Fruit fly (Drosophila melanogaster) whole organism, prepupa: Measurements from ENCODE around the gene CG14736.

Source experiments
- CG10669 ChIP-seq: fragments of 200-800 bp; sonication (Bioruptor generic); optimal IDR thresholded peaks from 3 replicates; lab custom pipeline; 2018; ENCODE audit warnings: missing biosample characterization, mild to moderate bottlenecking, missing genetic modification characterization, moderate library complexity
- CG11762 ChIP-seq: fragments of 200-800 bp; sonication (Bioruptor generic); optimal IDR thresholded peaks from 3 replicates; lab custom pipeline; 2016; ENCODE audit warnings: missing biosample characterization, missing genetic modification characterization; ENCODE audit not compliant: insufficient read depth
- CG11902 ChIP-seq: fragments of 200-800 bp; sonication (Bioruptor generic); optimal IDR thresholded peaks from 3 replicates; lab custom pipeline; 2016; ENCODE audit warnings: missing biosample characterization, missing genetic modification characterization
- CG1621 ChIP-seq: fragments of 200-800 bp; sonication (Bioruptor generic); optimal IDR thresholded peaks from 3 replicates; lab custom pipeline; 2018; ENCODE audit warnings: missing biosample characterization, mild to moderate bottlenecking, missing genetic modification characterization
- CG16779 ChIP-seq: fragments of 200-800 bp; sonication (Bioruptor generic); optimal IDR thresholded peaks from 3 replicates; lab custom pipeline; 2017; ENCODE audit warnings: missing biosample characterization, mild to moderate bottlenecking, missing genetic modification characterization
- CG3032 ChIP-seq: fragments of 200-800 bp; optimal IDR thresholded peaks from 2 replicates; lab custom pipeline; 2019; ENCODE audit warnings: missing biosample characterization, mild to moderate bottlenecking, missing genetic modification characterization, moderate library complexity
- CG31627 ChIP-seq: fragments of 200-800 bp; sonication (Bioruptor generic); optimal IDR thresholded peaks from 3 replicates; lab custom pipeline; 2016; ENCODE audit warnings: missing biosample characterization, missing genetic modification characterization
- CG32006 ChIP-seq: fragments of 200-800 bp; sonication (Bioruptor generic); optimal IDR thresholded peaks from 3 replicates; lab custom pipeline; 2017; ENCODE audit warnings: missing biosample characterization, mild to moderate bottlenecking, missing genetic modification characterization
- CG34406 ChIP-seq: fragments of 200-800 bp; sonication (Bioruptor generic); optimal IDR thresholded peaks from 3 replicates; lab custom pipeline; 2016; ENCODE audit warnings: missing biosample characterization, missing genetic modification characterization
- CG3919 ChIP-seq: fragments of 200-800 bp; sonication (Bioruptor generic); optimal IDR thresholded peaks from 3 replicates; lab custom pipeline; 2016; ENCODE audit warnings: missing biosample characterization, missing genetic modification characterization
- CG4318 ChIP-seq: fragments of 200-800 bp; sonication (Bioruptor generic); optimal IDR thresholded peaks from 3 replicates; lab custom pipeline; 2017; ENCODE audit warnings: missing biosample characterization, mild to moderate bottlenecking, missing genetic modification characterization
- CG6163 ChIP-seq: fragments of 200-800 bp; sonication (Bioruptor generic); IDR thresholded peaks from 3 replicates; pipeline ENCODE4 v1.3.6; 2022; ENCODE audit warnings: missing biosample characterization, missing genetic modification characterization
- CG7368 ChIP-seq: fragments of 200-800 bp; sonication (Bioruptor generic); optimal IDR thresholded peaks from 3 replicates; lab custom pipeline; 2016; ENCODE audit warnings: missing biosample characterization, missing genetic modification characterization
- Eip78C ChIP-seq: fragments of 200-800 bp; sonication (Bioruptor generic); peaks from one replicate; lab custom pipeline; 2016; ENCODE audit warnings: missing biosample characterization, missing genetic modification characterization
- Eip93F ChIP-seq: fragments of 200-800 bp; sonication (Bioruptor generic); optimal IDR thresholded peaks from 2 replicates; lab custom pipeline; 2016; ENCODE audit warnings: missing biosample characterization, mild to moderate bottlenecking, missing genetic modification characterization
- Ets96B ChIP-seq: fragments of 200-800 bp; optimal IDR thresholded peaks from 2 replicates; lab custom pipeline; 2019; ENCODE audit warnings: missing biosample characterization, mild to moderate bottlenecking, missing genetic modification characterization, moderate library complexity
- Gug ChIP-seq: fragments of 200-800 bp; sonication (Bioruptor generic); IDR thresholded peaks from 2 replicates; pipeline ENCODE4 v1.3.6; 2022; ENCODE audit warnings: missing biosample characterization, missing genetic modification characterization
- OdsH ChIP-seq: fragments of 200-800 bp; sonication (Bioruptor generic); optimal IDR thresholded peaks from 3 replicates; lab custom pipeline; 2016; ENCODE audit warnings: missing biosample characterization, missing genetic modification characterization
- Sox102F ChIP-seq: fragments of 200-800 bp; sonication (Bioruptor generic); optimal IDR thresholded peaks from 2 replicates; lab custom pipeline; 2016; ENCODE audit warnings: missing biosample characterization, mild to moderate bottlenecking, missing genetic modification characterization
- Sox14 ChIP-seq: fragments of 200-800 bp; sonication (Bioruptor generic); optimal IDR thresholded peaks from 3 replicates; lab custom pipeline; 2016; ENCODE audit warnings: missing biosample characterization, missing genetic modification characterization
- Sox15 ChIP-seq: fragments of 200-800 bp; sonication (Bioruptor generic); optimal IDR thresholded peaks from 3 replicates; lab custom pipeline; 2016; ENCODE audit warnings: missing biosample characterization, missing genetic modification characterization
- achi ChIP-seq: fragments of 200-800 bp; sonication (Bioruptor generic); optimal IDR thresholded peaks from 3 replicates; lab custom pipeline; 2016; ENCODE audit warnings: missing biosample characterization, missing genetic modification characterization
- dac ChIP-seq: fragments of 200-800 bp; sonication (Bioruptor generic); optimal IDR thresholded peaks from 2 replicates; lab custom pipeline; 2017; ENCODE audit warnings: missing biosample characterization, mild to moderate bottlenecking, missing genetic modification characterization
- dsx ChIP-seq: fragments of 200-800 bp; optimal IDR thresholded peaks from 3 replicates; lab custom pipeline; 2019; ENCODE audit warnings: missing biosample characterization, mild to moderate bottlenecking, missing genetic modification characterization, moderate library complexity; ENCODE audit not compliant: poor library complexity, severe bottlenecking
- eg ChIP-seq: fragments of 200-800 bp; sonication (Bioruptor generic); IDR thresholded peaks from 3 replicates; pipeline ENCODE4 v1.3.6; 2022; ENCODE audit warnings: missing biosample characterization, missing genetic modification characterization
- esn ChIP-seq: fragments of 200-800 bp; sonication (Bioruptor generic); optimal IDR thresholded peaks from 2 replicates; lab custom pipeline; 2016; ENCODE audit warnings: missing biosample characterization, mild to moderate bottlenecking, missing genetic modification characterization, moderate library complexity
- fd59A ChIP-seq: fragments of 200-800 bp; sonication (Bioruptor generic); optimal IDR thresholded peaks from 2 replicates; lab custom pipeline; 2017; ENCODE audit warnings: missing biosample characterization, mild to moderate bottlenecking, missing genetic modification characterization, missing genetic modification reagents
- lz ChIP-seq: fragments of 200-800 bp; sonication (Bioruptor generic); optimal IDR thresholded peaks from 3 replicates; lab custom pipeline; 2016; ENCODE audit warnings: missing biosample characterization, missing genetic modification characterization
- net ChIP-seq: fragments of 200-800 bp; sonication (Bioruptor generic); optimal IDR thresholded peaks from 3 replicates; lab custom pipeline; 2016; ENCODE audit warnings: missing biosample characterization, missing genetic modification characterization
- spab ChIP-seq: fragments of 200-800 bp; sonication (Bioruptor generic); optimal IDR thresholded peaks from 2 replicates; lab custom pipeline; 2017; ENCODE audit warnings: missing biosample characterization, mild to moderate bottlenecking, missing genetic modification characterization, missing genetic modification reagents
- ss ChIP-seq, 2 experiments: fragments of 200-800 bp; sonication (Bioruptor generic); optimal IDR thresholded peaks; 2 replicates in 1 of 2; 3 replicates in 1 of 2; lab custom pipeline; 2017 to 2018; ENCODE audit warnings: mild to moderate bottlenecking in 2 of 2, missing biosample characterization in 2 of 2, missing genetic modification characterization in 2 of 2, moderate library complexity in 1 of 2
- svp ChIP-seq: fragments of 200-800 bp; sonication (Bioruptor generic); peaks from one replicate; lab custom pipeline; 2016; ENCODE audit warnings: missing biosample characterization, missing genetic modification characterization
- vri ChIP-seq: fragments of 200-800 bp; sonication (Bioruptor generic); optimal IDR thresholded peaks from 3 replicates; lab custom pipeline; 2016; ENCODE audit warnings: missing biosample characterization, mild to moderate bottlenecking, missing genetic modification characterization

Gene CG14736

dm6 chr3R:12083537-12083936, 43.2 kb downstream of the CG14736 start (continued):
- TF ChIP-seq fd59A (GFP tag; lab: Kevin White, UChicago): no peak
- no peak for TF ChIP-seq ss (GFP tag; optimal IDR thresholded peaks at IDR 0.05; lab: Kevin White, UChicago)
- TF ChIP-seq Eip93F (GFP tag; lab: Kevin White, UChicago): no peak
- TF ChIP-seq CG4318: no peak
- TF ChIP-seq Sox14: no peak
- TF ChIP-seq OdsH (GFP tag; lab: Kevin White, UChicago): no peak
- TF ChIP-seq dsx (GFP tag; lab: Kevin White, UChicago): no peak
- TF ChIP-seq CG3919: no peak
- no peak for TF ChIP-seq CG32006 (GFP tag; lab: Kevin White, UChicago)
- TF ChIP-seq eg (GFP tag; lab: Robert Waterston, UW): no peak
- peak; percentile 4 for TF ChIP-seq net (GFP tag; lab: Kevin White, UChicago)
- no peak for TF ChIP-seq CG1621 (tag; lab: Kevin White, UChicago)
- peak; percentile 55 for TF ChIP-seq Eip78C
- no peak for TF ChIP-seq vri (GFP tag; lab: Kevin White, UChicago)
- TF ChIP-seq spab (GFP tag; lab: Kevin White, UChicago): no peak
- peak; percentile 33 for TF ChIP-seq esn (GFP tag; lab: Kevin White, UChicago)
- TF ChIP-seq CG3032 (tag; lab: Kevin White, UChicago): no peak
- peak; percentile 22 for TF ChIP-seq Sox102F (GFP tag; lab: Kevin White, UChicago)
- peak; percentile 9 for TF ChIP-seq CG34406 (GFP tag; lab: Kevin White, UChicago)
- TF ChIP-seq CG6163 (GFP tag; lab: Robert Waterston, UW): no peak
- peak; percentile 15 for TF ChIP-seq lz (GFP tag; lab: Kevin White, UChicago)
- TF ChIP-seq achi (GFP tag; lab: Kevin White, UChicago): no peak
- no peak for TF ChIP-seq CG11902 (GFP tag; lab: Kevin White, UChicago)
- TF ChIP-seq Gug (GFP tag; lab: Robert Waterston, UW): no peak

- TF ChIP-seq CG32006 (GFP tag; lab: Kevin White, UChicago): no peak
- no peak for TF ChIP-seq Eip93F (GFP tag; lab: Kevin White, UChicago)
- TF ChIP-seq Ets96B: no peak
- no peak for TF ChIP-seq Sox15
- TF ChIP-seq CG7368: no peak
- no peak for TF ChIP-seq CG31627 (GFP tag; lab: Kevin White, UChicago)
- no peak for TF ChIP-seq CG10669 (GFP tag; lab: Kevin White, UChicago)
- no peak for TF ChIP-seq dac (GFP tag; lab: Kevin White, UChicago)
- no peak for TF ChIP-seq spab (GFP tag; lab: Kevin White, UChicago)
- no peak for TF ChIP-seq CG16779 (tag; lab: Kevin White, UChicago)
- no peak for TF ChIP-seq CG34406 (GFP tag; lab: Kevin White, UChicago)
- TF ChIP-seq Sox102F (GFP tag; lab: Kevin White, UChicago): no peak
- no peak for TF ChIP-seq CG11762 (GFP tag; lab: Kevin White, UChicago)
- TF ChIP-seq Gug (GFP tag; lab: Robert Waterston, UW): no peak
- no peak for TF ChIP-seq svp (GFP tag; lab: Kevin White, UChicago)
- no peak for TF ChIP-seq net (GFP tag; lab: Kevin White, UChicago)
Observed at dm6 chr3R:12090549-12090948, 50.2 kb downstream of the CG14736 start, which contains the start of gene ATP8B. TSS of gene ATP8B (minus strand) at chr3R:12090612.
